Worm (Caenorhabditis elegans) whole organism, L4 larva: ENCODE data around the gene ten-1.
A peak's percentile ranks its signal among the peaks of the same experiment; 100 is the strongest.

Experiments
- Y48G9A.11 ChIP-seq: fragments of 200-800 bp; sonication (Bioruptor generic); IDR thresholded peaks from 2 replicates; pipeline ENCODE4 v1.3.6; 2022; ENCODE audit warnings: missing genetic modification reagents, missing genetic modification characterization, missing compliant biosample characterization
- ZK546.5 ChIP-seq, 2 experiments: sonication (generic microtip); optimal IDR thresholded peaks; 2 replicates each; lab custom pipeline; 2017; ENCODE audit warnings: missing biosample characterization in 2 of 2, missing genetic modification characterization in 2 of 2
- aha-1 ChIP-seq: fragments of 150-350 bp; peaks from one replicate; lab custom pipeline; 2014; ENCODE audit warnings: missing biosample characterization, missing genetic modification characterization
- aly-2 ChIP-seq: sonication (generic microtip); optimal IDR thresholded peaks from 2 replicates; lab custom pipeline; 2018; ENCODE audit warnings: missing biosample characterization, missing genetic modification characterization
- attf-4 ChIP-seq: sonication (generic microtip); optimal IDR thresholded peaks from 3 replicates; lab custom pipeline; 2017; ENCODE audit warnings: missing biosample characterization, missing genetic modification characterization
- ceh-20 ChIP-seq: fragments of 200-800 bp; sonication (Bioruptor generic); IDR thresholded peaks from 2 replicates; pipeline ENCODE4 v1.3.6; 2022; ENCODE audit warnings: missing genetic modification reagents, missing genetic modification characterization, missing compliant biosample characterization
- ceh-82 ChIP-seq: sonication (generic microtip); optimal IDR thresholded peaks from 2 replicates; lab custom pipeline; 2017; ENCODE audit warnings: missing biosample characterization, missing genetic modification characterization
- ctbp-1 ChIP-seq: fragments of 200-800 bp; sonication (Bioruptor generic); IDR thresholded peaks from 2 replicates; pipeline ENCODE4 v1.3.6; 2022; ENCODE audit warnings: missing genetic modification reagents, missing genetic modification characterization, missing compliant biosample characterization
- daf-12 ChIP-seq: fragments of 150-350 bp; optimal IDR thresholded peaks from 2 replicates; lab custom pipeline; 2014; ENCODE audit warnings: missing biosample characterization, missing genetic modification reagents, missing genetic modification characterization
- daf-19 ChIP-seq: fragments of 200-800 bp; sonication (Bioruptor generic); conservative IDR thresholded peaks from 2 replicates; pipeline ENCODE4 v1.3.6; 2022; ENCODE audit warnings: missing genetic modification characterization, missing compliant biosample characterization
- dmd-6 ChIP-seq: fragments of 200-800 bp; sonication (Bioruptor generic); IDR thresholded peaks from 2 replicates; pipeline ENCODE4 v1.3.6; 2022; ENCODE audit warnings: missing genetic modification reagents, missing genetic modification characterization, missing compliant biosample characterization
- dmd-8 ChIP-seq: fragments of 200-800 bp; sonication (Bioruptor generic); IDR thresholded peaks from 2 replicates; pipeline ENCODE4 v1.3.6; 2022; ENCODE audit warnings: missing genetic modification characterization, missing compliant biosample characterization
- dpl-1 ChIP-seq: fragments of 150-350 bp; optimal IDR thresholded peaks from 2 replicates; lab custom pipeline; 2014; ENCODE audit warnings: missing biosample characterization, missing genetic modification reagents, missing genetic modification characterization
- duxl-1 ChIP-seq: sonication (generic microtip); optimal IDR thresholded peaks from 2 replicates; lab custom pipeline; 2016; ENCODE audit warnings: mild to moderate bottlenecking, missing genetic modification characterization, moderate library complexity, missing compliant biosample characterization; ENCODE audit not compliant: poor library complexity
- dve-1 ChIP-seq: sonication (generic microtip); optimal IDR thresholded peaks from 2 replicates; lab custom pipeline; 2017; ENCODE audit warnings: antibody characterized with exemption, mild to moderate bottlenecking, missing genetic modification characterization, missing compliant biosample characterization; ENCODE audit not compliant: insufficient read depth
- fkh-10 ChIP-seq: fragments of 150-350 bp; optimal IDR thresholded peaks from 2 replicates; lab custom pipeline; 2014; ENCODE audit warnings: missing biosample characterization, missing genetic modification reagents, missing genetic modification characterization
- gei-8 ChIP-seq: fragments of 200-800 bp; sonication (Bioruptor generic); optimal IDR thresholded peaks from 2 replicates; lab custom pipeline; 2018; ENCODE audit warnings: mild to moderate bottlenecking, missing genetic modification characterization, missing compliant biosample characterization
- hif-1 ChIP-seq, 2 experiments: sonication (generic microtip); optimal IDR thresholded peaks; 2 replicates each; lab custom pipeline; 2016 to 2017; ENCODE audit warnings: missing compliant biosample characterization in 2 of 2, missing genetic modification characterization in 2 of 2, missing genetic modification reagents in 2 of 2, missing genotype in 2 of 2, mild to moderate bottlenecking in 1 of 2
- hlh-11 ChIP-seq: fragments of 200-800 bp; sonication (Bioruptor generic); optimal IDR thresholded peaks from 2 replicates; lab custom pipeline; 2018; ENCODE audit warnings: mild to moderate bottlenecking, missing genetic modification characterization, missing compliant biosample characterization
- jun-1 ChIP-seq: fragments of 150-350 bp; optimal IDR thresholded peaks from 2 replicates; lab custom pipeline; 2014; ENCODE audit warnings: missing biosample characterization, missing genetic modification reagents, missing genetic modification characterization
- lin-38 ChIP-seq: fragments of 200-800 bp; sonication (Bioruptor generic); IDR thresholded peaks from 2 replicates; pipeline ENCODE4 v1.3.6; 2022; ENCODE audit warnings: missing genetic modification reagents, missing genetic modification characterization, missing compliant biosample characterization
- mdt-29 ChIP-seq: fragments of 200-800 bp; sonication (Bioruptor generic); IDR thresholded peaks from 2 replicates; pipeline ENCODE4 v1.3.6; 2022; ENCODE audit warnings: missing genetic modification reagents, missing genetic modification characterization, missing compliant biosample characterization
- mep-1 ChIP-seq: fragments of 150-350 bp; sonication (generic microtip); optimal IDR thresholded peaks from 3 replicates; lab custom pipeline; 2014; ENCODE audit warnings: missing biosample characterization, missing genetic modification characterization
- mes-2 ChIP-seq: sonication (generic microtip); optimal IDR thresholded peaks from 2 replicates; lab custom pipeline; 2016; ENCODE audit warnings: missing genotype, mild to moderate bottlenecking, missing genetic modification characterization, missing compliant biosample characterization; ENCODE audit not compliant: poor library complexity, severe bottlenecking
- mxl-2 ChIP-seq: fragments of 200-800 bp; sonication (Bioruptor generic); conservative IDR thresholded peaks from 2 replicates; pipeline ENCODE4 v1.3.6; 2022; ENCODE audit warnings: missing genetic modification reagents, missing genetic modification characterization, missing compliant biosample characterization
- nhr-111 ChIP-seq: fragments of 200-800 bp; sonication (Bioruptor generic); optimal IDR thresholded peaks from 2 replicates; lab custom pipeline; 2018; ENCODE audit warnings: mild to moderate bottlenecking, missing genetic modification characterization, missing compliant biosample characterization
- nhr-237 ChIP-seq: sonication (generic microtip); optimal IDR thresholded peaks from 2 replicates; lab custom pipeline; 2017; ENCODE audit warnings: missing biosample characterization, missing genetic modification characterization
- nhr-28 ChIP-seq: fragments of 150-350 bp; optimal IDR thresholded peaks from 2 replicates; lab custom pipeline; 2014; ENCODE audit warnings: missing biosample characterization, missing genetic modification characterization
- nhr-41 ChIP-seq: fragments of 200-800 bp; sonication (Bioruptor generic); IDR thresholded peaks from 2 replicates; pipeline ENCODE4 v1.3.6; 2022; ENCODE audit warnings: missing genetic modification reagents, missing genetic modification characterization, missing compliant biosample characterization
- nhr-42 ChIP-seq: fragments of 200-800 bp; sonication (Bioruptor generic); IDR thresholded peaks from 2 replicates; pipeline ENCODE4 v1.3.6; 2022; ENCODE audit warnings: missing genetic modification characterization, missing compliant biosample characterization
- nhr-6 ChIP-seq: fragments of 150-350 bp; optimal IDR thresholded peaks from 2 replicates; lab custom pipeline; 2014; ENCODE audit warnings: missing biosample characterization, missing genetic modification characterization
- nhr-76 ChIP-seq: fragments of 150-350 bp; optimal IDR thresholded peaks from 2 replicates; lab custom pipeline; 2014; ENCODE audit warnings: missing biosample characterization, missing genetic modification characterization
- pha-4 ChIP-seq, 2 experiments: fragments of 150-350 bp in 1 of 2; fragments of 200-800 bp in 1 of 2; sonication (Bioruptor generic) in 1 of 2; IDR thresholded peaks in 1 of 2; optimal IDR thresholded peaks in 1 of 2; 2 replicates each; pipeline versions ENCODE4 v1.3.6 to Lab custom; 2014 to 2022; ENCODE audit warnings: missing genetic modification characterization in 2 of 2, missing genetic modification reagents in 2 of 2, missing biosample characterization in 1 of 2, missing compliant biosample characterization in 1 of 2
- pqm-1 ChIP-seq: sonication (generic microtip); optimal IDR thresholded peaks from 2 replicates; lab custom pipeline; 2017; ENCODE audit warnings: missing biosample characterization, missing genetic modification characterization
- skn-1 ChIP-seq: fragments of 150-350 bp; optimal IDR thresholded peaks from 2 replicates; lab custom pipeline; 2014; ENCODE audit warnings: missing biosample characterization, missing genetic modification characterization
- spr-1 ChIP-seq: sonication (generic microtip); optimal IDR thresholded peaks from 2 replicates; lab custom pipeline; 2016; ENCODE audit warnings: mild to moderate bottlenecking, missing genetic modification characterization, missing compliant biosample characterization
- unc-62 ChIP-seq, 3 experiments: fragments of 150-350 bp in 1 of 3; sonication (generic microtip); optimal IDR thresholded peaks in 2 of 3; peaks in 1 of 3; 1 replicate in 1 of 3; 2 replicates in 2 of 3; lab custom pipeline; 2014 to 2017; ENCODE audit warnings: missing biosample characterization in 3 of 3, missing genetic modification characterization in 3 of 3, missing genetic modification reagents in 3 of 3, missing genotype in 1 of 3
- vab-7 ChIP-seq: fragments of 200-800 bp; sonication (Bioruptor generic); IDR thresholded peaks from 2 replicates; pipeline ENCODE4 v1.3.6; 2022; ENCODE audit warnings: missing genetic modification reagents, missing genetic modification characterization, missing compliant biosample characterization
- zfp-2 ChIP-seq: sonication (generic microtip); optimal IDR thresholded peaks from 2 replicates; lab custom pipeline; 2016; ENCODE audit warnings: mild to moderate bottlenecking, missing genetic modification characterization, missing compliant biosample characterization
- zfp-3 ChIP-seq: fragments of 200-800 bp; sonication (Bioruptor generic); conservative IDR thresholded peaks from 2 replicates; pipeline ENCODE4 v1.3.6; 2022; ENCODE audit warnings: missing genetic modification reagents, missing genetic modification characterization, missing compliant biosample characterization
- zip-2 ChIP-seq: fragments of 150-350 bp; optimal IDR thresholded peaks from 2 replicates; lab custom pipeline; 2014; ENCODE audit warnings: missing biosample characterization, missing genetic modification characterization

Gene ten-1

ce11 chrIII:6799664-6800063 lies 21.1 kb upstream of the ten-1 start:
- TF ChIP-seq nhr-28 (tag; lab: Kevin White, UChicago) (peak; percentile 12), nhr-41 (GFP tag; lab: Robert Waterston, UW) (no peak), aha-1 (tag; lab: Kevin White, UChicago) (peak; percentile 52)

- TF ChIP-seq Y48G9A.11 (no peak), unc-62 (GFP tag; optimal IDR thresholded peaks at IDR 0.05 in 1 of 2; lab: Kevin White, UChicago) (peak in 1 of 2 experiments; percentile 51), unc-62 (tag; optimal IDR thresholded peaks at IDR 0.05; lab: Kevin White, UChicago) (no peak), ceh-20 (GFP tag; lab: Robert Waterston, UW) (no peak), duxl-1 (tag; lab: Kevin White, UChicago) (no peak), dmd-6 (GFP tag; lab: Robert Waterston, UW) (no peak)
Observed at ce11 chrIII:6802488-6802887, 18.2 kb upstream of the ten-1 start, which contains the start of gene lim-8. lim-8 (plus strand) TSS chrIII:6802788.

- TF ChIP-seq dmd-6 (GFP tag; lab: Robert Waterston, UW) (peak; percentile 19; the same call in 1 of the 2 replicates), dpl-1 (GFP tag; lab: Kevin White, UChicago) (no peak), nhr-111 (GFP tag; lab: Kevin White, UChicago) (no peak), nhr-6 (tag; lab: Kevin White, UChicago) (peak; percentile 3), nhr-28 (tag; lab: Kevin White, UChicago) (peak; percentile 61), pqm-1 (tag; lab: Kevin White, UChicago) (peak; percentile 82), daf-12 (no peak), nhr-237 (no peak), nhr-76 (tag; lab: Kevin White, UChicago) (no peak), ceh-82 (tag; lab: Kevin White, UChicago) (no peak), ZK546.5 (tag; optimal IDR thresholded peaks at IDR 0.05; lab: Kevin White, UChicago) (no peak), gei-8 (GFP tag; lab: Kevin White, UChicago) (no peak), nhr-41 (GFP tag; lab: Robert Waterston, UW) (no peak), aha-1 (tag; lab: Kevin White, UChicago) (peak; percentile 36), dmd-8 (GFP tag; lab: Robert Waterston, UW) (no peak), mxl-2 (GFP tag; lab: Robert Waterston, UW) (no peak), mep-1 (tag; lab: Kevin White, UChicago) (peak; percentile 1), skn-1 (tag; lab: Kevin White, UChicago) (no peak), mdt-29 (GFP tag; lab: Robert Waterston, UW) (no peak), zfp-3 (GFP tag; lab: Robert Waterston, UW) (no peak), attf-4 (tag; lab: Kevin White, UChicago) (no peak), zip-2 (tag; lab: Kevin White, UChicago) (no peak), jun-1 (tag; lab: Kevin White, UChicago) (no peak), dve-1 (tag; lab: Kevin White, UChicago) (peak; percentile 17)
Observed at ce11 chrIII:6803107-6803506, 17.6 kb upstream of the ten-1 start.

- TF ChIP-seq hlh-11 (peak; percentile 28), jun-1 (tag; lab: Kevin White, UChicago) (no peak), lin-38 (GFP tag; lab: Robert Waterston, UW) (no peak; the same call in 1 of the 2 replicates), fkh-10 (no peak), nhr-41 (GFP tag; lab: Robert Waterston, UW) (peak; percentile 42; the same call in 1 of the 2 replicates), ctbp-1 (GFP tag; lab: Robert Waterston, UW) (0 out of 2 replicates have a peak, but pooled peaks have one; percentile 24), daf-19 (GFP tag; lab: Robert Waterston, UW) (0 out of 2 replicates have a peak, but pooled peaks have one; percentile 51), spr-1 (peak; percentile 10), duxl-1 (tag; lab: Kevin White, UChicago) (peak; percentile 38), unc-62 (GFP tag; optimal IDR thresholded peaks at IDR 0.05 in 1 of 2; lab: Kevin White, UChicago) (no peak), unc-62 (tag; optimal IDR thresholded peaks at IDR 0.05; lab: Kevin White, UChicago) (no peak), vab-7 (peak; percentile 58; the same call in 1 of the 2 replicates), mes-2 (tag; lab: Kevin White, UChicago) (peak; percentile 78), zfp-2 (no peak), pha-4 (GFP tag; IDR thresholded peaks at IDR 0.05; lab: Robert Waterston, UW) (peak; percentile 71; the same call in 1 of the 2 replicates), pha-4 (tag; optimal IDR thresholded peaks at IDR 0.05; lab: Kevin White, UChicago) (no peak), nhr-111 (GFP tag; lab: Kevin White, UChicago) (no peak), nhr-42 (GFP tag; lab: Robert Waterston, UW) (no peak), hif-1 (tag; optimal IDR thresholded peaks at IDR 0.05; lab: Kevin White, UChicago) (peak in 1 of 2 experiments; percentile 14), dmd-6 (GFP tag; lab: Robert Waterston, UW) (peak; percentile 55), Y48G9A.11 (no peak), nhr-76 (tag; lab: Kevin White, UChicago) (no peak), aly-2 (tag; lab: Kevin White, UChicago) (no peak), ceh-82 (tag; lab: Kevin White, UChicago) (no peak), mep-1 (tag; lab: Kevin White, UChicago) (peak; percentile 6), dmd-8 (GFP tag; lab: Robert Waterston, UW) (peak; percentile 49; the same call in 1 of the 2 replicates)
Observed at ce11 chrIII:6805397-6805796, 15.3 kb upstream of the ten-1 start.
